Fruit fly (Drosophila melanogaster) whole organism, embryonic: Measurements from ENCODE around the gene eIF3h.
A peak's percentile ranks its signal among the peaks of the same experiment; 100 is the strongest.

ENCODE experiments used
- Abd-B ChIP-seq: fragments of 200-800 bp; sonication (Bioruptor generic); optimal IDR thresholded peaks from 2 replicates; lab custom pipeline; 2018; ENCODE audit warnings: missing biosample characterization, mild to moderate bottlenecking, missing genetic modification characterization, moderate library complexity
- Adf1 ChIP-seq: fragments of 200-800 bp; sonication (Bioruptor generic); IDR thresholded peaks from 2 replicates; pipeline ENCODE4 v1.3.6; 2022; ENCODE audit warnings: missing biosample characterization, missing genetic modification characterization
- B-H1 ChIP-seq: fragments of 200-800 bp; sonication (Bioruptor generic); IDR thresholded peaks from 3 replicates; pipeline ENCODE4 v1.3.6; 2022; ENCODE audit warnings: missing biosample characterization, missing genetic modification characterization
- B-H2 ChIP-seq: fragments of 200-800 bp; sonication (Bioruptor generic); optimal IDR thresholded peaks from 2 replicates; lab custom pipeline; 2018; ENCODE audit warnings: missing biosample characterization, mild to moderate bottlenecking, missing genetic modification characterization
- CG1024 ChIP-seq: fragments of 200-800 bp; sonication (Bioruptor generic); IDR thresholded peaks from 2 replicates; pipeline ENCODE4 v1.3.6; 2022; ENCODE audit warnings: missing biosample characterization, missing genetic modification characterization
- CG10543 ChIP-seq: fragments of 200-800 bp; sonication (Bioruptor generic); optimal IDR thresholded peaks from 3 replicates; lab custom pipeline; 2017; ENCODE audit warnings: missing biosample characterization, mild to moderate bottlenecking, missing genetic modification characterization, moderate library complexity
- CG10565 ChIP-seq: fragments of 200-800 bp; sonication (Bioruptor generic); optimal IDR thresholded peaks from 3 replicates; lab custom pipeline; 2016; ENCODE audit warnings: missing biosample characterization, mild to moderate bottlenecking, missing genetic modification characterization
- CG10654 ChIP-seq: fragments of 200-800 bp; sonication (Bioruptor generic); optimal IDR thresholded peaks from 2 replicates; lab custom pipeline; 2016; ENCODE audit warnings: missing biosample characterization, missing genetic modification characterization
- CG11504 ChIP-seq: fragments of 200-800 bp; sonication (Bioruptor generic); optimal IDR thresholded peaks from 3 replicates; lab custom pipeline; 2019; ENCODE audit warnings: missing biosample characterization, mild to moderate bottlenecking, missing genetic modification characterization, moderate library complexity
- CG12219 ChIP-seq: fragments of 200-800 bp; sonication (Bioruptor generic); optimal IDR thresholded peaks from 3 replicates; lab custom pipeline; 2018; ENCODE audit warnings: missing biosample characterization, mild to moderate bottlenecking, missing genetic modification characterization
- CG12236 ChIP-seq: fragments of 200-800 bp; sonication (Bioruptor generic); optimal IDR thresholded peaks from 2 replicates; lab custom pipeline; 2016; ENCODE audit warnings: missing biosample characterization, missing genetic modification characterization
- CG1233 ChIP-seq: fragments of 200-800 bp; sonication (Bioruptor generic); optimal IDR thresholded peaks from 4 replicates; lab custom pipeline; 2018; ENCODE audit warnings: missing biosample characterization, mild to moderate bottlenecking, missing genetic modification characterization
- CG12659 ChIP-seq: fragments of 200-800 bp; sonication (Bioruptor generic); optimal IDR thresholded peaks from 3 replicates; lab custom pipeline; 2017; ENCODE audit warnings: mild to moderate bottlenecking, missing biosample characterization, missing genetic modification reagents, missing genetic modification characterization
- CG14014 ChIP-seq: fragments of 200-800 bp; sonication (Bioruptor generic); IDR thresholded peaks from 2 replicates; pipeline ENCODE4 v1.3.6; 2022; ENCODE audit warnings: missing biosample characterization, missing genetic modification characterization
- CG1647 ChIP-seq: fragments of 200-800 bp; sonication (Bioruptor generic); optimal IDR thresholded peaks from 3 replicates; lab custom pipeline; 2016; ENCODE audit warnings: missing biosample characterization, missing genetic modification characterization
- CG16779 ChIP-seq: fragments of 200-800 bp; sonication (Bioruptor generic); IDR thresholded peaks from 2 replicates; pipeline ENCODE4 v1.3.6; 2022; ENCODE audit warnings: missing biosample characterization, missing genetic modification characterization
- CG16863 ChIP-seq: fragments of 200-800 bp; sonication (Bioruptor generic); optimal IDR thresholded peaks from 3 replicates; lab custom pipeline; 2016; ENCODE audit warnings: missing biosample characterization, missing genetic modification characterization
- CG17328 ChIP-seq: fragments of 200-800 bp; sonication (Bioruptor generic); IDR thresholded peaks from 2 replicates; pipeline ENCODE4 v1.3.6; 2022; ENCODE audit warnings: missing biosample characterization, missing genetic modification characterization
- CG3726 ChIP-seq: fragments of 200-800 bp; sonication (Bioruptor generic); IDR thresholded peaks from 3 replicates; pipeline ENCODE4, ENCODE4 v1.3.6; 2022; ENCODE audit warnings: missing biosample characterization, missing genetic modification characterization
- CG6272 ChIP-seq: fragments of 200-800 bp; sonication (Bioruptor generic); IDR thresholded peaks from 2 replicates; pipeline ENCODE4 v1.3.6; 2022; ENCODE audit warnings: missing biosample characterization, missing genetic modification characterization
- CG6813 ChIP-seq: fragments of 200-800 bp; sonication (Bioruptor generic); optimal IDR thresholded peaks from 2 replicates; lab custom pipeline; 2017; ENCODE audit warnings: missing biosample characterization, missing genetic modification characterization, mild to moderate bottlenecking, moderate library complexity, missing genetic modification reagents
- CG7271 ChIP-seq: fragments of 200-800 bp; sonication (Bioruptor generic); optimal IDR thresholded peaks from 2 replicates; lab custom pipeline; 2018; ENCODE audit warnings: missing biosample characterization, mild to moderate bottlenecking, missing genetic modification characterization, moderate library complexity
- CrebB ChIP-seq: fragments of 200-800 bp; sonication (Bioruptor generic); optimal IDR thresholded peaks from 3 replicates; lab custom pipeline; 2018; ENCODE audit warnings: missing biosample characterization, mild to moderate bottlenecking, missing genetic modification characterization
- Dfd ChIP-seq, 2 experiments: fragments of >200 bp; optimal IDR thresholded peaks; 2 replicates each; lab custom pipeline; 2017; ENCODE audit warnings: missing biosample characterization in 2 of 2, missing genetic modification characterization in 2 of 2
- Dip2 ChIP-seq: fragments of 200-800 bp; sonication (Bioruptor generic); IDR thresholded peaks from 2 replicates; pipeline ENCODE4 v1.3.6; 2022; ENCODE audit warnings: missing biosample characterization, missing genetic modification characterization
- Doc2 ChIP-seq: fragments of 200-800 bp; sonication (Bioruptor generic); IDR thresholded peaks from 2 replicates; pipeline ENCODE4 v1.3.6; 2022; ENCODE audit warnings: missing biosample characterization, missing genetic modification characterization
- Dp ChIP-seq: fragments of 200-800 bp; sonication (Bioruptor generic); optimal IDR thresholded peaks from 2 replicates; lab custom pipeline; 2018; ENCODE audit warnings: missing biosample characterization, mild to moderate bottlenecking, missing genetic modification characterization, moderate library complexity
- Drgx ChIP-seq: fragments of 200-800 bp; sonication (Bioruptor generic); IDR thresholded peaks from 2 replicates; pipeline ENCODE4 v1.3.6; 2022; ENCODE audit warnings: missing biosample characterization, missing genetic modification characterization
- E2f2 ChIP-seq: fragments of 200-800 bp; sonication (Bioruptor generic); IDR thresholded peaks from 2 replicates; pipeline ENCODE4 v1.3.6; 2022; ENCODE audit warnings: missing biosample characterization, missing genetic modification characterization
- Gsc ChIP-seq: fragments of 200-800 bp; sonication (Bioruptor generic); IDR thresholded peaks from 2 replicates; pipeline ENCODE4 v1.3.6; 2022; ENCODE audit warnings: missing biosample characterization, missing genetic modification characterization
- Gug ChIP-seq: fragments of 200-800 bp; sonication (Bioruptor generic); IDR thresholded peaks from 4 replicates; pipeline ENCODE4 v1.3.6; 2022; ENCODE audit warnings: missing biosample characterization, missing genetic modification characterization
- Hr39 ChIP-seq: fragments of >200 bp; optimal IDR thresholded peaks from 2 replicates; lab custom pipeline; 2017
- Pdp1 ChIP-seq, 2 experiments: fragments of 200-800 bp; sonication (Bioruptor generic); optimal IDR thresholded peaks; 3 replicates each; lab custom pipeline; 2016; ENCODE audit warnings: missing biosample characterization in 2 of 2, missing genetic modification characterization in 2 of 2, mild to moderate bottlenecking in 1 of 2, moderate library complexity in 1 of 2
- Sox100B ChIP-seq: fragments of 200-800 bp; sonication (Bioruptor generic); optimal IDR thresholded peaks from 3 replicates; lab custom pipeline; 2018; ENCODE audit warnings: missing biosample characterization, mild to moderate bottlenecking, missing genetic modification characterization
- Vsx1 ChIP-seq: fragments of 200-800 bp; sonication (Bioruptor generic); optimal IDR thresholded peaks from 2 replicates; lab custom pipeline; 2017; ENCODE audit warnings: missing biosample characterization, mild to moderate bottlenecking, missing genetic modification characterization, missing genetic modification reagents
- amos ChIP-seq: fragments of 200-800 bp; sonication (Bioruptor generic); IDR thresholded peaks from 2 replicates; pipeline ENCODE4 v1.3.6; 2022; ENCODE audit warnings: missing biosample characterization, missing genetic modification characterization; ENCODE audit not compliant: partially characterized antibody
- aop ChIP-seq: fragments of 200-800 bp; sonication (Bioruptor generic); IDR thresholded peaks from 2 replicates; pipeline ENCODE4 v1.3.6; 2022; ENCODE audit warnings: missing biosample characterization, missing genetic modification characterization
- bbx ChIP-seq: fragments of 200-800 bp; sonication (Bioruptor generic); IDR thresholded peaks from 2 replicates; pipeline ENCODE4 v1.3.6; 2022; ENCODE audit warnings: missing biosample characterization, missing genetic modification characterization; ENCODE audit not compliant: partially characterized antibody
- ci ChIP-seq: fragments of 200-800 bp; sonication (Bioruptor generic); IDR thresholded peaks from 3 replicates; pipeline ENCODE4 v1.3.6; 2022; ENCODE audit warnings: missing biosample characterization, missing genetic modification characterization
- esg ChIP-seq: fragments of 200-800 bp; sonication (Bioruptor generic); conservative IDR thresholded peaks from 2 replicates; pipeline ENCODE4 v1.3.6; 2022; ENCODE audit warnings: missing biosample characterization, missing genetic modification characterization
- ewg ChIP-seq: fragments of 200-800 bp; sonication (Bioruptor generic); optimal IDR thresholded peaks from 3 replicates; lab custom pipeline; 2017; ENCODE audit warnings: mild to moderate bottlenecking, missing biosample characterization, missing genetic modification reagents, missing genetic modification characterization
- fru ChIP-seq: fragments of >200 bp; optimal IDR thresholded peaks from 2 replicates; lab custom pipeline; 2017
- kay ChIP-seq: fragments of 200-800 bp; sonication (Bioruptor generic); optimal IDR thresholded peaks from 2 replicates; lab custom pipeline; 2016; ENCODE audit warnings: missing biosample characterization, missing genetic modification characterization
- ken ChIP-seq: fragments of 200-800 bp; sonication (Bioruptor generic); IDR thresholded peaks from 3 replicates; pipeline ENCODE4 v1.3.6; 2022; ENCODE audit warnings: missing biosample characterization, missing genetic modification characterization
- klu ChIP-seq: fragments of 200-800 bp; sonication (Bioruptor generic); IDR thresholded peaks from 2 replicates; pipeline ENCODE4 v1.3.6; 2022; ENCODE audit warnings: missing biosample characterization, missing genetic modification characterization
- lilli ChIP-seq: fragments of 200-800 bp; sonication (Bioruptor generic); optimal IDR thresholded peaks from 3 replicates; lab custom pipeline; 2016; ENCODE audit warnings: missing biosample characterization, missing genetic modification characterization
- lov ChIP-seq, 2 experiments: fragments of 200-800 bp in 1 of 2; fragments of >200 bp in 1 of 2; sonication (Bioruptor generic) in 1 of 2; IDR thresholded peaks in 1 of 2; optimal IDR thresholded peaks in 1 of 2; 2 replicates in 1 of 2; 3 replicates in 1 of 2; pipeline versions ENCODE4 v1.3.6 to Lab custom; 2017 to 2022; ENCODE audit warnings: missing biosample characterization in 1 of 2, missing genetic modification characterization in 1 of 2
- onecut ChIP-seq: fragments of 200-800 bp; sonication (Bioruptor generic); IDR thresholded peaks from 2 replicates; pipeline ENCODE4 v1.3.6; 2022; ENCODE audit warnings: missing biosample characterization, missing genetic modification characterization
- otp ChIP-seq: fragments of 200-800 bp; sonication (Bioruptor generic); IDR thresholded peaks from 3 replicates; pipeline ENCODE4, ENCODE4 v1.3.6; 2022; ENCODE audit warnings: missing biosample characterization, missing genetic modification characterization
- p53 ChIP-seq: fragments of 200-800 bp; sonication (Bioruptor generic); optimal IDR thresholded peaks from 2 replicates; lab custom pipeline; 2016; ENCODE audit warnings: missing biosample characterization, missing genetic modification characterization
- sens ChIP-seq: fragments of 200-800 bp; sonication (Bioruptor generic); peaks from one replicate; lab custom pipeline; 2016; ENCODE audit warnings: missing biosample characterization, missing genetic modification characterization
- sna ChIP-seq: fragments of 200-800 bp; sonication (Bioruptor generic); IDR thresholded peaks from 2 replicates; pipeline ENCODE4 v1.3.6; 2022; ENCODE audit warnings: missing biosample characterization, missing genetic modification characterization; ENCODE audit not compliant: partially characterized antibody

The eIF3h gene

dm6 chr2L:5010784-5011260 lies 42.1 kb downstream of the eIF3h start, which contains the start of the genes CG31917, Tfb5 and SelT (continued):
- TF ChIP-seq CG1024 (peak; percentile 34; the same call in 1 of the 2 replicates), Dfd (GFP tag; optimal IDR thresholded peaks at IDR 0.05; lab: Kevin White, UChicago) (no peak), kay (GFP tag; lab: Kevin White, UChicago) (peak; percentile 13), CG1647 (peak; percentile 35), B-H2 (GFP tag; lab: Kevin White, UChicago) (peak; percentile 42), CG11504 (tag; lab: Kevin White, UChicago) (peak; percentile 65), Dp (GFP tag; lab: Kevin White, UChicago) (peak; percentile 20), CrebB (peak; percentile 1), Adf1 (GFP tag; lab: Robert Waterston, UW) (0 out of 2 replicates have a peak, but pooled peaks have one; percentile 31), B-H1 (GFP tag; lab: Robert Waterston, UW) (no peak), ci (no peak), CG10565 (GFP tag; lab: Kevin White, UChicago) (no peak), esg (no peak), amos (GFP tag; lab: Robert Waterston, UW) (peak; percentile 64), CG16863 (GFP tag; lab: Kevin White, UChicago) (peak; percentile 57), CG1233 (GFP tag; lab: Kevin White, UChicago) (peak; percentile 46), otp (GFP tag; lab: Robert Waterston, UW) (no peak), CG12659 (GFP tag; lab: Kevin White, UChicago) (peak; percentile 84), CG12236 (GFP tag; lab: Kevin White, UChicago) (no peak), Sox100B (GFP tag; lab: Kevin White, UChicago) (no peak), ewg (GFP tag; lab: Kevin White, UChicago) (peak; percentile 36), Doc2 (no peak), ken (no peak), Vsx1 (no peak), sna (GFP tag; lab: Robert Waterston, UW) (peak; percentile 70), E2f2 (GFP tag; lab: Robert Waterston, UW) (0 out of 2 replicates have a peak, but pooled peaks have one; percentile 11), CG3726 (no peak), Drgx (GFP tag; lab: Robert Waterston, UW) (no peak), Pdp1 (GFP tag; optimal IDR thresholded peaks at IDR 0.05; lab: Kevin White, UChicago) (peak; percentile 52 to 54), Gsc (no peak), CG16779 (no peak), lov (optimal IDR thresholded peaks at IDR 0.05; lab: Kevin White, UChicago) (peak; percentile 60), lov (GFP tag; IDR thresholded peaks at IDR 0.05; lab: Robert Waterston, UW) (no peak), CG14014 (no peak), fru (lab: Kevin White, UChicago) (no peak), Gug (GFP tag; lab: Robert Waterston, UW) (no peak), Hr39 (no peak), p53 (GFP tag; lab: Kevin White, UChicago) (no peak), CG12219 (GFP tag; lab: Kevin White, UChicago) (peak; percentile 11), lilli (GFP tag; lab: Kevin White, UChicago) (peak; percentile 82), klu (GFP tag; lab: Robert Waterston, UW) (no peak), CG7271 (tag; lab: Kevin White, UChicago) (no peak), CG10654 (no peak), Dip2 (GFP tag; lab: Robert Waterston, UW) (no peak), Abd-B (GFP tag; lab: Kevin White, UChicago) (peak; percentile 46), onecut (GFP tag; lab: Robert Waterston, UW) (peak; percentile 57; the same call in 1 of the 2 replicates), CG6272 (no peak), CG10543 (GFP tag; lab: Kevin White, UChicago) (peak; percentile 29), bbx (peak; percentile 39; the same call in 1 of the 2 replicates), CG6813 (no peak), CG17328 (GFP tag; lab: Robert Waterston, UW) (no peak), sens (peak; percentile 89), aop (GFP tag; lab: Robert Waterston, UW) (no peak)
